Fruit fly (Drosophila melanogaster) whole organism, embryonic: ENCODE results near the gene CG15047.

ENCODE experiments used
- Bteb2 ChIP-seq: fragments of 200-800 bp; sonication (Bioruptor generic); optimal IDR thresholded peaks from 2 replicates; lab custom pipeline; 2016; ENCODE audit warnings: missing biosample characterization, missing genetic modification characterization
- CG10267 ChIP-seq: fragments of 200-800 bp; sonication (Bioruptor generic); optimal IDR thresholded peaks from 2 replicates; lab custom pipeline; 2018; ENCODE audit warnings: missing biosample characterization, mild to moderate bottlenecking, missing genetic modification characterization, moderate library complexity
- CG10543 ChIP-seq: fragments of 200-800 bp; sonication (Bioruptor generic); optimal IDR thresholded peaks from 3 replicates; lab custom pipeline; 2017; ENCODE audit warnings: missing biosample characterization, mild to moderate bottlenecking, missing genetic modification characterization, moderate library complexity
- CG11247 ChIP-seq: fragments of 200-800 bp; sonication (Bioruptor generic); IDR thresholded peaks from 2 replicates; pipeline ENCODE4 v1.3.6; 2022; ENCODE audit warnings: missing biosample characterization, missing genetic modification characterization
- CG12391 ChIP-seq: fragments of 200-800 bp; sonication (Bioruptor generic); optimal IDR thresholded peaks from 3 replicates; lab custom pipeline; 2018; ENCODE audit warnings: missing biosample characterization, mild to moderate bottlenecking, missing genetic modification characterization, moderate library complexity
- CG13624 ChIP-seq: fragments of 200-800 bp; sonication (Bioruptor generic); optimal IDR thresholded peaks from 2 replicates; lab custom pipeline; 2016; ENCODE audit warnings: missing biosample characterization, missing genetic modification characterization
- CG1603 ChIP-seq: fragments of 200-800 bp; sonication (Bioruptor generic); optimal IDR thresholded peaks from 2 replicates; lab custom pipeline; 2019; ENCODE audit warnings: missing biosample characterization, mild to moderate bottlenecking, missing genetic modification characterization, moderate library complexity
- CG17328 ChIP-seq: fragments of 200-800 bp; sonication (Bioruptor generic); IDR thresholded peaks from 2 replicates; pipeline ENCODE4 v1.3.6; 2022; ENCODE audit warnings: missing biosample characterization, missing genetic modification characterization
- CG17359 ChIP-seq: fragments of 200-800 bp; sonication (Bioruptor generic); optimal IDR thresholded peaks from 3 replicates; lab custom pipeline; 2018; ENCODE audit warnings: missing biosample characterization, mild to moderate bottlenecking, missing genetic modification characterization, moderate library complexity
- CG17385 ChIP-seq: fragments of 200-800 bp; sonication (Bioruptor generic); optimal IDR thresholded peaks from 3 replicates; lab custom pipeline; 2018; ENCODE audit warnings: missing biosample characterization, mild to moderate bottlenecking, missing genetic modification characterization
- CG18262 ChIP-seq: fragments of 200-800 bp; optimal IDR thresholded peaks from 3 replicates; lab custom pipeline; 2019; ENCODE audit warnings: missing biosample characterization, mild to moderate bottlenecking, missing genetic modification characterization, moderate library complexity
- CG2199 ChIP-seq: fragments of 200-800 bp; sonication (Bioruptor generic); IDR thresholded peaks from 3 replicates; pipeline ENCODE4 v1.3.6; 2022; ENCODE audit warnings: missing biosample characterization, missing genetic modification characterization
- CG2875 ChIP-seq: fragments of 200-800 bp; sonication (Bioruptor generic); optimal IDR thresholded peaks from 2 replicates; lab custom pipeline; 2017; ENCODE audit warnings: missing biosample characterization, mild to moderate bottlenecking, missing genetic modification characterization, missing genetic modification reagents
- CG31441 ChIP-seq: fragments of 200-800 bp; sonication (Bioruptor generic); IDR thresholded peaks from 2 replicates; pipeline ENCODE4 v1.3.6; 2022; ENCODE audit warnings: missing biosample characterization, missing genetic modification characterization
- CG32767 ChIP-seq: fragments of 200-800 bp; sonication (Bioruptor generic); IDR thresholded peaks from 2 replicates; pipeline ENCODE4 v1.3.6; 2022; ENCODE audit warnings: missing biosample characterization, missing genetic modification characterization
- CG34422 ChIP-seq: fragments of 200-800 bp; sonication (Bioruptor generic); IDR thresholded peaks from 3 replicates; pipeline ENCODE4 v1.3.6; 2022; ENCODE audit warnings: missing biosample characterization, missing genetic modification characterization
- CG4707 ChIP-seq: fragments of 200-800 bp; sonication (Bioruptor generic); optimal IDR thresholded peaks from 2 replicates; lab custom pipeline; 2018; ENCODE audit warnings: missing biosample characterization, mild to moderate bottlenecking, missing genetic modification characterization, moderate library complexity
- CG5180 ChIP-seq: fragments of 200-800 bp; sonication (Bioruptor generic); optimal IDR thresholded peaks from 3 replicates; lab custom pipeline; 2017; ENCODE audit warnings: missing biosample characterization, missing genetic modification characterization, mild to moderate bottlenecking, moderate library complexity, missing genetic modification reagents
- CG6791 ChIP-seq: fragments of 200-800 bp; sonication (Bioruptor generic); IDR thresholded peaks from 3 replicates; pipeline ENCODE4 v1.3.6; 2022; ENCODE audit warnings: missing biosample characterization, missing genetic modification characterization; ENCODE audit not compliant: partially characterized antibody
- D19A ChIP-seq: fragments of 200-800 bp; optimal IDR thresholded peaks from 3 replicates; lab custom pipeline; 2019; ENCODE audit warnings: missing biosample characterization, mild to moderate bottlenecking, missing genetic modification characterization, moderate library complexity
- E2f2 ChIP-seq: fragments of 200-800 bp; sonication (Bioruptor generic); IDR thresholded peaks from 2 replicates; pipeline ENCODE4 v1.3.6; 2022; ENCODE audit warnings: missing biosample characterization, missing genetic modification characterization
- Eip74EF ChIP-seq, 2 experiments: fragments of 200-800 bp in 1 of 2; fragments of >200 bp in 1 of 2; sonication (Bioruptor generic) in 1 of 2; optimal IDR thresholded peaks; 2 replicates each; lab custom pipeline; 2017 to 2019; ENCODE audit warnings: missing biosample characterization in 2 of 2, missing genetic modification characterization in 2 of 2, mild to moderate bottlenecking in 1 of 2, moderate library complexity in 1 of 2
- Fer1 ChIP-seq: fragments of 200-800 bp; sonication (Bioruptor generic); optimal IDR thresholded peaks from 2 replicates; lab custom pipeline; 2017; ENCODE audit warnings: missing biosample characterization, mild to moderate bottlenecking, missing genetic modification characterization
- GATAe ChIP-seq: fragments of 200-800 bp; sonication (Bioruptor generic); conservative IDR thresholded peaks from 2 replicates; pipeline ENCODE4 v1.3.6; 2022; ENCODE audit warnings: missing biosample characterization, missing genetic modification characterization
- Jarid2 ChIP-seq: fragments of 200-800 bp; sonication (Bioruptor generic); optimal IDR thresholded peaks from 3 replicates; lab custom pipeline; 2017; ENCODE audit warnings: mild to moderate bottlenecking, missing biosample characterization, missing genetic modification reagents, missing genetic modification characterization
- MESR4 ChIP-seq: fragments of 200-800 bp; sonication (Bioruptor generic); optimal IDR thresholded peaks from 2 replicates; lab custom pipeline; 2018; ENCODE audit warnings: missing biosample characterization, mild to moderate bottlenecking, missing genetic modification characterization, moderate library complexity
- Med ChIP-seq: fragments of 200-800 bp; sonication (Bioruptor generic); peaks from one replicate; lab custom pipeline; 2016; ENCODE audit warnings: missing biosample characterization, missing genetic modification characterization, mild to moderate bottlenecking, inconsistent platforms, moderate library complexity
- Nf-YC ChIP-seq: fragments of 200-800 bp; optimal IDR thresholded peaks from 3 replicates; lab custom pipeline; 2019; ENCODE audit warnings: missing biosample characterization, mild to moderate bottlenecking, missing genetic modification characterization, moderate library complexity
- Optix ChIP-seq: fragments of 200-800 bp; sonication (Bioruptor generic); IDR thresholded peaks from 3 replicates; pipeline ENCODE4 v1.3.6; 2022; ENCODE audit warnings: missing biosample characterization, missing genetic modification characterization
- Sry-δ ChIP-seq: fragments of 200-800 bp; sonication (Bioruptor generic); optimal IDR thresholded peaks from 2 replicates; lab custom pipeline; 2016; ENCODE audit warnings: missing biosample characterization, missing genetic modification characterization
- Xbp1 ChIP-seq: fragments of 200-800 bp; sonication (Bioruptor generic); optimal IDR thresholded peaks from 3 replicates; lab custom pipeline; 2016; ENCODE audit warnings: missing biosample characterization, mild to moderate bottlenecking, missing genetic modification characterization
- ap ChIP-seq: fragments of 200-800 bp; sonication (Bioruptor generic); IDR thresholded peaks from 2 replicates; pipeline ENCODE4 v1.3.6; 2022; ENCODE audit warnings: missing biosample characterization, missing genetic modification characterization
- ato ChIP-seq: fragments of 200-800 bp; sonication (Bioruptor generic); IDR thresholded peaks from 2 replicates; pipeline ENCODE4 v1.3.6; 2022; ENCODE audit warnings: missing biosample characterization, missing genetic modification characterization; ENCODE audit not compliant: partially characterized antibody
- chinmo ChIP-seq: fragments of 200-800 bp; sonication (Bioruptor generic); IDR thresholded peaks from 4 replicates; pipeline ENCODE4 v1.3.6; 2022; ENCODE audit warnings: missing biosample characterization, missing genetic modification characterization; ENCODE audit not compliant: partially characterized antibody
- ci ChIP-seq: fragments of 200-800 bp; sonication (Bioruptor generic); IDR thresholded peaks from 3 replicates; pipeline ENCODE4 v1.3.6; 2022; ENCODE audit warnings: missing biosample characterization, missing genetic modification characterization
- gcm ChIP-seq: fragments of 200-800 bp; sonication (Bioruptor generic); optimal IDR thresholded peaks from 2 replicates; lab custom pipeline; 2019; ENCODE audit warnings: missing biosample characterization, mild to moderate bottlenecking, missing genetic modification characterization, moderate library complexity
- gsb-n ChIP-seq: fragments of 200-800 bp; sonication (Bioruptor generic); optimal IDR thresholded peaks from 3 replicates; lab custom pipeline; 2018; ENCODE audit warnings: missing biosample characterization, mild to moderate bottlenecking, missing genetic modification characterization
- nom ChIP-seq: fragments of 200-800 bp; sonication (Bioruptor generic); optimal IDR thresholded peaks from 2 replicates; lab custom pipeline; 2017; ENCODE audit warnings: missing biosample characterization, missing genetic modification characterization, mild to moderate bottlenecking, moderate library complexity, missing genetic modification reagents
- oc ChIP-seq: fragments of 200-800 bp; sonication (Bioruptor generic); optimal IDR thresholded peaks from 2 replicates; lab custom pipeline; 2018; ENCODE audit warnings: missing biosample characterization, mild to moderate bottlenecking, missing genetic modification characterization, moderate library complexity
- onecut ChIP-seq: fragments of 200-800 bp; sonication (Bioruptor generic); IDR thresholded peaks from 2 replicates; pipeline ENCODE4 v1.3.6; 2022; ENCODE audit warnings: missing biosample characterization, missing genetic modification characterization
- schlank ChIP-seq: fragments of 200-800 bp; sonication (Bioruptor generic); optimal IDR thresholded peaks from 2 replicates; lab custom pipeline; 2018; ENCODE audit warnings: missing biosample characterization, mild to moderate bottlenecking, missing genetic modification characterization
- sd ChIP-seq: fragments of 200-800 bp; sonication (Bioruptor generic); optimal IDR thresholded peaks from 3 replicates; lab custom pipeline; 2018; ENCODE audit warnings: missing biosample characterization, mild to moderate bottlenecking, missing genetic modification characterization, moderate library complexity
- seq ChIP-seq: fragments of 200-800 bp; sonication (Bioruptor generic); IDR thresholded peaks from 2 replicates; pipeline ENCODE4 v1.3.6; 2022; ENCODE audit warnings: missing biosample characterization, missing genetic modification characterization
- sqz ChIP-seq: fragments of 200-800 bp; sonication (Bioruptor generic); optimal IDR thresholded peaks from 3 replicates; lab custom pipeline; 2018; ENCODE audit warnings: missing biosample characterization, mild to moderate bottlenecking, missing genetic modification characterization
- tna ChIP-seq: fragments of 200-800 bp; sonication (Bioruptor generic); IDR thresholded peaks from 2 replicates; pipeline ENCODE4 v1.3.6; 2022; ENCODE audit warnings: missing biosample characterization, missing genetic modification characterization; ENCODE audit not compliant: partially characterized antibody
- trem ChIP-seq: fragments of 200-800 bp; optimal IDR thresholded peaks from 3 replicates; lab custom pipeline; 2019; ENCODE audit warnings: missing biosample characterization, mild to moderate bottlenecking, missing genetic modification characterization, moderate library complexity
- wek ChIP-seq: fragments of 200-800 bp; sonication (Bioruptor generic); optimal IDR thresholded peaks from 3 replicates; lab custom pipeline; 2018; ENCODE audit warnings: missing biosample characterization, mild to moderate bottlenecking, missing genetic modification characterization, moderate library complexity

Gene CG15047

DNA sequence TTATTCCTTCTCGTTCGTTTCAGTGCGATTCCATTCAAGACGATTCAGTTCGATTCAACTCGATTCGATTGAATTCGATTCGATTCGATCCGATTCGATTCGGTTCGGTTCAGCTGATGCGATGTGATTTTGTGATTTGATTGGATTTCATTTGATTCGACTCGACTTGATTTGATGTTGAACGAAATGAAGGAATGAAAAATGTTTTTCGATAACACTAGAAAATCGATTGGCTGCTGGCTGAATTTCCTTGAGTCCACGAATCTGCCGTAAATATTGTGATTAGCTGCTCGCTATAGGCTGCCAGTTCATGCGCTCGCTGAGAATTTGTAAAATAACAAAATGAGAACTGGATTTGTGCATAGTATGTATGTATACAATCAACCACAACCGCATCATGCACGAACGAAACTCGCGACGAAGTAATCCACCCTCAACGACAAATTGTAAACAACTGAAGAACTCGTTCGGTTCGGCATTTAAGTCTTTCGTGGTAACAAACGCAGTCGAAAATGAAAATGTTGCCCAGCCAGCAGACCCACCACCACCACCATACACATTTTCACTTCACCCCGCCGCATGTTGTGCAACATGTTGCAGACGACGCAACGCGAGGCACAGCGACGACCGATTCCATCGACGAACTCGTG, 23.4 kb upstream of the CG15047 start, which contains the start of gene Wnt5 (continued):
- TF ChIP-seq tna, result peak; percentile 53; the same call in 1 of the 2 replicates
- peak; percentile 10 for TF ChIP-seq oc (tag; lab: Kevin White, UChicago)
- peak; percentile 15 for TF ChIP-seq sd (tag; lab: Kevin White, UChicago)
- TF ChIP-seq wek (GFP tag; lab: Kevin White, UChicago), result peak; percentile 32
- no peak for TF ChIP-seq ap (GFP tag; lab: Robert Waterston, UW)
- TF ChIP-seq CG4707 (GFP tag; lab: Kevin White, UChicago), result peak; percentile 15
- peak; percentile 18 for TF ChIP-seq CG10267 (tag; lab: Kevin White, UChicago)
- 0 out of 2 replicates have a peak, but pooled peaks have one; percentile 6 for TF ChIP-seq CG17328
- peak; percentile 11 for TF ChIP-seq CG12391
- peak; percentile 38 for TF ChIP-seq CG17385 (GFP tag; lab: Kevin White, UChicago)
- TF ChIP-seq CG10543 (GFP tag; lab: Kevin White, UChicago), result peak; percentile 24
- TF ChIP-seq chinmo (GFP tag; lab: Robert Waterston, UW), result peak; percentile 85; the same call in 3 of the 4 replicates
- TF ChIP-seq ato (GFP tag; lab: Robert Waterston, UW), result 0 out of 2 replicates have a peak, but pooled peaks have one; percentile 34
- TF ChIP-seq E2f2 (GFP tag; lab: Robert Waterston, UW), result 0 out of 2 replicates have a peak, but pooled peaks have one; percentile 14
- TF ChIP-seq Xbp1 (GFP tag; lab: Kevin White, UChicago), result no peak
- no peak for TF ChIP-seq CG2875
- TF ChIP-seq CG11247, result peak; percentile 55
- TF ChIP-seq ci (GFP tag; lab: Robert Waterston, UW), result peak; percentile 57; the same call in 2 of the 3 replicates
- TF ChIP-seq gcm, result peak; percentile 11
- TF ChIP-seq CG32767 (GFP tag; lab: Robert Waterston, UW), result peak; percentile 67; the same call in 1 of the 2 replicates
- peak; percentile 44 for TF ChIP-seq Fer1 (GFP tag; lab: Kevin White, UChicago)
- no peak for TF ChIP-seq schlank (tag; lab: Kevin White, UChicago)
- peak; percentile 62 for TF ChIP-seq gsb-n (tag; lab: Kevin White, UChicago)
- peak; percentile 50 for TF ChIP-seq nom
- TF ChIP-seq Eip74EF (GFP tag; optimal IDR thresholded peaks at IDR 0.05; lab: Kevin White, UChicago), result peak in 1 of 2 experiments; percentile 2
- peak; percentile 40; the same call in 1 of the 2 replicates for TF ChIP-seq seq
- TF ChIP-seq sqz (GFP tag; lab: Kevin White, UChicago), result peak; percentile 49
- peak; percentile 29 for TF ChIP-seq trem (tag; lab: Kevin White, UChicago)
- peak; percentile 37 for TF ChIP-seq CG1603 (tag; lab: Kevin White, UChicago)
- TF ChIP-seq CG31441 (GFP tag; lab: Robert Waterston, UW), result no peak; the same call in 1 of the 2 replicates
- TF ChIP-seq CG6791, result 0 out of 3 replicates have a peak, but pooled peaks have one; percentile 22
- peak; percentile 16 for TF ChIP-seq D19A (tag; lab: Kevin White, UChicago)
- no peak for TF ChIP-seq GATAe
- TF ChIP-seq CG13624 (GFP tag; lab: Kevin White, UChicago), result no peak
- TF ChIP-seq CG5180 (GFP tag; lab: Kevin White, UChicago), result peak; percentile 97
- TF ChIP-seq CG2199 (GFP tag; lab: Robert Waterston, UW), result peak; percentile 92
- TF ChIP-seq Bteb2 (GFP tag; lab: Kevin White, UChicago), result no peak
- peak; percentile 90 for TF ChIP-seq Jarid2
- peak; percentile 53 for TF ChIP-seq MESR4
- TF ChIP-seq CG17359 (tag; lab: Kevin White, UChicago), result peak; percentile 17
- peak; percentile 12 for TF ChIP-seq CG18262 (tag; lab: Kevin White, UChicago)
- TF ChIP-seq Sry-δ (GFP tag; lab: Kevin White, UChicago), result peak; percentile 12
- TF ChIP-seq Optix, result no peak
- peak; percentile 46; the same call in 1 of the 2 replicates for TF ChIP-seq onecut (GFP tag; lab: Robert Waterston, UW)
- TF ChIP-seq CG34422 (GFP tag; lab: Robert Waterston, UW), result peak; percentile 26; the same call in 1 of the 3 replicates
- TF ChIP-seq Nf-YC (tag; lab: Kevin White, UChicago), result peak; percentile 34
- peak; percentile 51 for TF ChIP-seq Med (GFP tag; lab: Kevin White, UChicago)
